Fruit fly (Drosophila melanogaster) whole organism, embryonic: ENCODE results near the gene CG13917.
A peak's percentile ranks its signal among the peaks of the same experiment; 100 is the strongest.

ENCODE experiments used
- Aef1 ChIP-seq: fragments of 200-800 bp; sonication (Bioruptor generic); IDR thresholded peaks from 3 replicates; pipeline ENCODE4 v1.3.6; 2022; ENCODE audit warnings: missing biosample characterization, missing genetic modification characterization
- B-H1 ChIP-seq: fragments of 200-800 bp; sonication (Bioruptor generic); IDR thresholded peaks from 3 replicates; pipeline ENCODE4 v1.3.6; 2022; ENCODE audit warnings: missing biosample characterization, missing genetic modification characterization
- CG10147 ChIP-seq: fragments of 200-800 bp; sonication (Bioruptor generic); optimal IDR thresholded peaks from 2 replicates; lab custom pipeline; 2019; ENCODE audit warnings: missing biosample characterization, mild to moderate bottlenecking, missing genetic modification characterization, moderate library complexity
- CG1024 ChIP-seq: fragments of 200-800 bp; sonication (Bioruptor generic); IDR thresholded peaks from 2 replicates; pipeline ENCODE4 v1.3.6; 2022; ENCODE audit warnings: missing biosample characterization, missing genetic modification characterization
- CG10565 ChIP-seq: fragments of 200-800 bp; sonication (Bioruptor generic); optimal IDR thresholded peaks from 3 replicates; lab custom pipeline; 2016; ENCODE audit warnings: missing biosample characterization, mild to moderate bottlenecking, missing genetic modification characterization
- CG11723 ChIP-seq: fragments of 200-800 bp; sonication (Bioruptor generic); optimal IDR thresholded peaks from 2 replicates; lab custom pipeline; 2017; ENCODE audit warnings: missing biosample characterization, mild to moderate bottlenecking, missing genetic modification characterization
- CG1792 ChIP-seq: fragments of 200-800 bp; sonication (Bioruptor generic); optimal IDR thresholded peaks from 2 replicates; lab custom pipeline; 2016; ENCODE audit warnings: missing biosample characterization, missing genetic modification characterization
- CG2889 ChIP-seq: fragments of 200-800 bp; sonication (Bioruptor generic); IDR thresholded peaks from 3 replicates; pipeline ENCODE4 v1.3.6; 2022; ENCODE audit warnings: missing biosample characterization, missing genetic modification characterization
- CG31224 ChIP-seq: fragments of 200-800 bp; sonication (Bioruptor generic); IDR thresholded peaks from 2 replicates; pipeline ENCODE4 v1.3.6; 2022; ENCODE audit warnings: missing biosample characterization, missing genetic modification characterization
- CG31365 ChIP-seq: fragments of 200-800 bp; sonication (Bioruptor generic); optimal IDR thresholded peaks from 2 replicates; lab custom pipeline; 2018; ENCODE audit warnings: missing biosample characterization, mild to moderate bottlenecking, missing genetic modification characterization
- CG3726 ChIP-seq: fragments of 200-800 bp; sonication (Bioruptor generic); IDR thresholded peaks from 3 replicates; pipeline ENCODE4, ENCODE4 v1.3.6; 2022; ENCODE audit warnings: missing biosample characterization, missing genetic modification characterization
- CG6175 ChIP-seq: fragments of 200-800 bp; sonication (Bioruptor generic); IDR thresholded peaks from 3 replicates; pipeline ENCODE4 v1.3.6; 2022; ENCODE audit warnings: missing biosample characterization, missing genetic modification characterization
- CG7745 ChIP-seq: fragments of 200-800 bp; sonication (Bioruptor generic); optimal IDR thresholded peaks from 2 replicates; lab custom pipeline; 2018; ENCODE audit warnings: missing biosample characterization, mild to moderate bottlenecking, missing genetic modification characterization, moderate library complexity
- CG9215 ChIP-seq: fragments of 200-800 bp; sonication (Bioruptor generic); IDR thresholded peaks from 2 replicates; pipeline ENCODE4 v1.3.6; 2022; ENCODE audit warnings: missing biosample characterization, missing genetic modification characterization
- CG9437 ChIP-seq: fragments of 200-800 bp; sonication (Bioruptor generic); optimal IDR thresholded peaks from 2 replicates; lab custom pipeline; 2018; ENCODE audit warnings: missing biosample characterization, mild to moderate bottlenecking, missing genetic modification characterization
- Chrac-16 ChIP-seq: fragments of 200-800 bp; sonication (Bioruptor generic); optimal IDR thresholded peaks from 3 replicates; lab custom pipeline; 2016; ENCODE audit warnings: missing biosample characterization, missing genetic modification characterization
- D ChIP-seq, 2 experiments: fragments of 200-800 bp in 1 of 2; fragments of >200 bp in 1 of 2; sonication (Bioruptor generic) in 1 of 2; optimal IDR thresholded peaks; 2 replicates in 1 of 2; 3 replicates in 1 of 2; lab custom pipeline; 2017; ENCODE audit warnings: mild to moderate bottlenecking in 1 of 2, missing biosample characterization in 1 of 2, missing genetic modification characterization in 1 of 2, missing genetic modification reagents in 1 of 2
- Drgx ChIP-seq: fragments of 200-800 bp; sonication (Bioruptor generic); IDR thresholded peaks from 2 replicates; pipeline ENCODE4 v1.3.6; 2022; ENCODE audit warnings: missing biosample characterization, missing genetic modification characterization
- GATAe ChIP-seq: fragments of 200-800 bp; sonication (Bioruptor generic); conservative IDR thresholded peaks from 2 replicates; pipeline ENCODE4 v1.3.6; 2022; ENCODE audit warnings: missing biosample characterization, missing genetic modification characterization
- H2.0 ChIP-seq: fragments of 200-800 bp; sonication (Bioruptor generic); IDR thresholded peaks from 2 replicates; pipeline ENCODE4 v1.3.6; 2022; ENCODE audit warnings: missing biosample characterization, missing genetic modification characterization
- HHEX ChIP-seq: fragments of 200-800 bp; sonication (Bioruptor generic); optimal IDR thresholded peaks from 3 replicates; lab custom pipeline; 2017; ENCODE audit warnings: missing biosample characterization, mild to moderate bottlenecking, missing genetic modification characterization, missing genetic modification reagents
- Hmr ChIP-seq: fragments of 200-800 bp; sonication (Bioruptor generic); optimal IDR thresholded peaks from 3 replicates; lab custom pipeline; 2017; ENCODE audit warnings: mild to moderate bottlenecking, missing biosample characterization, missing genetic modification reagents, missing genetic modification characterization
- Mes4 ChIP-seq: fragments of 200-800 bp; sonication (Bioruptor generic); optimal IDR thresholded peaks from 2 replicates; lab custom pipeline; 2016; ENCODE audit warnings: missing biosample characterization, missing genetic modification characterization
- Oli ChIP-seq: fragments of 200-800 bp; sonication (Bioruptor generic); optimal IDR thresholded peaks from 2 replicates; lab custom pipeline; 2018; ENCODE audit warnings: missing biosample characterization, mild to moderate bottlenecking, missing genetic modification characterization, moderate library complexity
- Pdp1 ChIP-seq, 2 experiments: fragments of 200-800 bp; sonication (Bioruptor generic); optimal IDR thresholded peaks; 3 replicates each; lab custom pipeline; 2016; ENCODE audit warnings: missing biosample characterization in 2 of 2, missing genetic modification characterization in 2 of 2, mild to moderate bottlenecking in 1 of 2, moderate library complexity in 1 of 2
- TFAM ChIP-seq: fragments of 200-800 bp; sonication (Bioruptor generic); optimal IDR thresholded peaks from 2 replicates; lab custom pipeline; 2017; ENCODE audit warnings: missing biosample characterization, missing genetic modification characterization, inconsistent platforms
- abd-A ChIP-seq: fragments of 200-800 bp; sonication (Bioruptor generic); optimal IDR thresholded peaks from 3 replicates; lab custom pipeline; 2019; ENCODE audit warnings: missing biosample characterization, mild to moderate bottlenecking, missing genetic modification characterization, moderate library complexity
- corto ChIP-seq: fragments of 200-800 bp; sonication (Bioruptor generic); optimal IDR thresholded peaks from 2 replicates; lab custom pipeline; 2016; ENCODE audit warnings: missing biosample characterization, mild to moderate bottlenecking, missing genetic modification characterization, moderate library complexity
- fd3F ChIP-seq: fragments of 200-800 bp; sonication (Bioruptor generic); optimal IDR thresholded peaks from 2 replicates; lab custom pipeline; 2018; ENCODE audit warnings: missing biosample characterization, mild to moderate bottlenecking, missing genetic modification characterization, moderate library complexity
- fru ChIP-seq: fragments of >200 bp; optimal IDR thresholded peaks from 2 replicates; lab custom pipeline; 2017
- gce ChIP-seq: fragments of 200-800 bp; sonication (Bioruptor generic); IDR thresholded peaks from 3 replicates; pipeline ENCODE4 v1.3.6; 2022; ENCODE audit warnings: missing biosample characterization, missing genetic modification characterization
- ken ChIP-seq: fragments of 200-800 bp; sonication (Bioruptor generic); IDR thresholded peaks from 3 replicates; pipeline ENCODE4 v1.3.6; 2022; ENCODE audit warnings: missing biosample characterization, missing genetic modification characterization
- otp ChIP-seq: fragments of 200-800 bp; sonication (Bioruptor generic); IDR thresholded peaks from 3 replicates; pipeline ENCODE4, ENCODE4 v1.3.6; 2022; ENCODE audit warnings: missing biosample characterization, missing genetic modification characterization
- slp2 ChIP-seq: fragments of 200-800 bp; sonication (Bioruptor generic); optimal IDR thresholded peaks from 2 replicates; lab custom pipeline; 2016; ENCODE audit warnings: missing biosample characterization, missing genetic modification characterization
- sna ChIP-seq: fragments of 200-800 bp; sonication (Bioruptor generic); IDR thresholded peaks from 2 replicates; pipeline ENCODE4 v1.3.6; 2022; ENCODE audit warnings: missing biosample characterization, missing genetic modification characterization; ENCODE audit not compliant: partially characterized antibody
- tin ChIP-seq: fragments of 200-800 bp; sonication (Bioruptor generic); optimal IDR thresholded peaks from 3 replicates; lab custom pipeline; 2016; ENCODE audit warnings: missing biosample characterization, missing genetic modification characterization
- twi ChIP-seq: fragments of 200-800 bp; optimal IDR thresholded peaks from 2 replicates; lab custom pipeline; 2019; ENCODE audit warnings: missing biosample characterization, mild to moderate bottlenecking, missing genetic modification characterization, moderate library complexity
- usp ChIP-seq: fragments of >200 bp; optimal IDR thresholded peaks from 2 replicates; lab custom pipeline; 2017; ENCODE audit warnings: missing biosample characterization, missing genetic modification characterization
- yki ChIP-seq: fragments of >200 bp; optimal IDR thresholded peaks from 3 replicates; lab custom pipeline; 2018

CG13917 gene

dm6 chr3L:1586266-1587054, 10.0 kb downstream of the CG13917 start (continued):
- no peak for TF ChIP-seq twi (tag; lab: Kevin White, UChicago)
- no peak for TF ChIP-seq GATAe
- TF ChIP-seq fru (lab: Kevin White, UChicago) = no peak
- TF ChIP-seq CG31224 (GFP tag; lab: Robert Waterston, UW) = no peak
- TF ChIP-seq CG31365 (tag; lab: Kevin White, UChicago) = peak; percentile 65
- TF ChIP-seq CG2889 (GFP tag; lab: Robert Waterston, UW) = no peak
- TF ChIP-seq CG10565 = no peak
- TF ChIP-seq gce = peak; percentile 46; the same call in 1 of the 3 replicates
- TF ChIP-seq CG3726 (GFP tag; lab: Robert Waterston, UW) = no peak
- TF ChIP-seq CG1024 (GFP tag; lab: Robert Waterston, UW) = peak; percentile 9; the same call in 1 of the 2 replicates
- TF ChIP-seq CG1792 (GFP tag; lab: Kevin White, UChicago) = no peak
- no peak for TF ChIP-seq Oli (tag; lab: Kevin White, UChicago)
- peak; percentile 68; the same call in 1 of the 2 replicates for TF ChIP-seq Drgx (GFP tag; lab: Robert Waterston, UW)
- TF ChIP-seq Chrac-16 (GFP tag; lab: Kevin White, UChicago) = no peak
- peak; percentile 84 for TF ChIP-seq sna
- TF ChIP-seq B-H1 (GFP tag; lab: Robert Waterston, UW) = no peak; the same call in 2 of the 3 replicates
- TF ChIP-seq fd3F (GFP tag; lab: Kevin White, UChicago) = no peak
- peak; percentile 91 for TF ChIP-seq abd-A
- TF ChIP-seq Hmr = peak; percentile 24
- no peak for TF ChIP-seq slp2 (GFP tag; lab: Kevin White, UChicago)
- no peak for TF ChIP-seq CG11723 (GFP tag; lab: Kevin White, UChicago)
- no peak for TF ChIP-seq tin
- TF ChIP-seq Pdp1 (GFP tag; optimal IDR thresholded peaks at IDR 0.05; lab: Kevin White, UChicago) = peak in 1 of 2 experiments; percentile 78
- TF ChIP-seq D (optimal IDR thresholded peaks at IDR 0.05; lab: Kevin White, UChicago) = no peak
- TF ChIP-seq D (GFP tag; optimal IDR thresholded peaks at IDR 0.05; lab: Kevin White, UChicago) = no peak
- no peak for TF ChIP-seq usp
- TF ChIP-seq TFAM (GFP tag; lab: Kevin White, UChicago) = no peak
- TF ChIP-seq yki (lab: Kevin White, UChicago) = peak; percentile 99
- TF ChIP-seq CG9437 = no peak
- TF ChIP-seq CG10147 (GFP tag; lab: Kevin White, UChicago) = no peak
- TF ChIP-seq CG9215 = no peak
- no peak for TF ChIP-seq CG7745
- TF ChIP-seq ken (GFP tag; lab: Robert Waterston, UW) = 0 out of 3 replicates have a peak, but pooled peaks have one; percentile 18
- TF ChIP-seq corto (GFP tag; lab: Kevin White, UChicago) = peak; percentile 10
- TF ChIP-seq CG6175 = 0 out of 3 replicates have a peak, but pooled peaks have one; percentile 24
- no peak for TF ChIP-seq Mes4 (GFP tag; lab: Kevin White, UChicago)
- TF ChIP-seq Aef1 (GFP tag; lab: Robert Waterston, UW) = no peak
- TF ChIP-seq H2.0 (GFP tag; lab: Robert Waterston, UW) = 0 out of 2 replicates have a peak, but pooled peaks have one; percentile 31
- peak; percentile 46 for TF ChIP-seq HHEX (GFP tag; lab: Kevin White, UChicago)
- TF ChIP-seq otp (GFP tag; lab: Robert Waterston, UW) = no peak
